Fruit fly (Drosophila melanogaster) whole organism, embryonic: ENCODE measurements around the gene Hat1.
A peak's percentile ranks its signal among the peaks of the same experiment; 100 is the strongest.

Experiments used
- Awh ChIP-seq: fragments of 200-800 bp; sonication (Bioruptor generic); IDR thresholded peaks from 2 replicates; pipeline ENCODE4, ENCODE4 v1.3.6; 2022; ENCODE audit warnings: missing biosample characterization, missing genetic modification characterization
- CG11695 ChIP-seq: fragments of 200-800 bp; sonication (Bioruptor generic); IDR thresholded peaks from 3 replicates; pipeline ENCODE4 v1.3.6; 2022; ENCODE audit warnings: missing biosample characterization, missing genetic modification characterization
- CG12236 ChIP-seq: fragments of 200-800 bp; sonication (Bioruptor generic); optimal IDR thresholded peaks from 2 replicates; lab custom pipeline; 2016; ENCODE audit warnings: missing biosample characterization, missing genetic modification characterization
- CG12299 ChIP-seq: fragments of 200-800 bp; sonication (Bioruptor generic); optimal IDR thresholded peaks from 2 replicates; lab custom pipeline; 2018; ENCODE audit warnings: missing biosample characterization, mild to moderate bottlenecking, missing genetic modification characterization
- CG13775 ChIP-seq: fragments of 200-800 bp; sonication (Bioruptor generic); optimal IDR thresholded peaks from 3 replicates; lab custom pipeline; 2017; ENCODE audit warnings: missing biosample characterization, mild to moderate bottlenecking, missing genetic modification characterization
- CG14014 ChIP-seq: fragments of 200-800 bp; sonication (Bioruptor generic); IDR thresholded peaks from 2 replicates; pipeline ENCODE4 v1.3.6; 2022; ENCODE audit warnings: missing biosample characterization, missing genetic modification characterization
- CG15601 ChIP-seq: fragments of 200-800 bp; sonication (Bioruptor generic); optimal IDR thresholded peaks from 3 replicates; lab custom pipeline; 2019; ENCODE audit warnings: missing biosample characterization, mild to moderate bottlenecking, missing genetic modification characterization, moderate library complexity
- CG2199 ChIP-seq: fragments of 200-800 bp; sonication (Bioruptor generic); IDR thresholded peaks from 3 replicates; pipeline ENCODE4 v1.3.6; 2022; ENCODE audit warnings: missing biosample characterization, missing genetic modification characterization
- CG3065 ChIP-seq: fragments of 200-800 bp; sonication (Bioruptor generic); optimal IDR thresholded peaks from 2 replicates; lab custom pipeline; 2016; ENCODE audit warnings: missing biosample characterization, missing genetic modification characterization
- CG32767 ChIP-seq: fragments of 200-800 bp; sonication (Bioruptor generic); IDR thresholded peaks from 2 replicates; pipeline ENCODE4 v1.3.6; 2022; ENCODE audit warnings: missing biosample characterization, missing genetic modification characterization
- CG34422 ChIP-seq: fragments of 200-800 bp; sonication (Bioruptor generic); IDR thresholded peaks from 3 replicates; pipeline ENCODE4 v1.3.6; 2022; ENCODE audit warnings: missing biosample characterization, missing genetic modification characterization
- CG4282 ChIP-seq: fragments of 200-800 bp; sonication (Bioruptor generic); optimal IDR thresholded peaks from 2 replicates; lab custom pipeline; 2016; ENCODE audit warnings: missing biosample characterization, missing genetic modification characterization
- CG4820 ChIP-seq: fragments of 200-800 bp; sonication (Bioruptor generic); optimal IDR thresholded peaks from 3 replicates; lab custom pipeline; 2016; ENCODE audit warnings: missing biosample characterization, missing genetic modification characterization
- CG6791 ChIP-seq: fragments of 200-800 bp; sonication (Bioruptor generic); IDR thresholded peaks from 3 replicates; pipeline ENCODE4 v1.3.6; 2022; ENCODE audit warnings: missing biosample characterization, missing genetic modification characterization; ENCODE audit not compliant: partially characterized antibody
- CG8089 ChIP-seq: fragments of 200-800 bp; sonication (Bioruptor generic); optimal IDR thresholded peaks from 3 replicates; lab custom pipeline; 2016; ENCODE audit warnings: missing biosample characterization, missing genetic modification characterization
- CG8765 ChIP-seq: fragments of 200-800 bp; sonication (Bioruptor generic); IDR thresholded peaks from 2 replicates; pipeline ENCODE4 v1.3.6; 2022; ENCODE audit warnings: missing biosample characterization, missing genetic modification characterization
- D ChIP-seq, 2 experiments: fragments of 200-800 bp in 1 of 2; fragments of >200 bp in 1 of 2; sonication (Bioruptor generic) in 1 of 2; optimal IDR thresholded peaks; 2 replicates in 1 of 2; 3 replicates in 1 of 2; lab custom pipeline; 2017; ENCODE audit warnings: mild to moderate bottlenecking in 1 of 2, missing biosample characterization in 1 of 2, missing genetic modification characterization in 1 of 2, missing genetic modification reagents in 1 of 2
- Dll ChIP-seq: fragments of 200-800 bp; sonication (Bioruptor generic); IDR thresholded peaks from 4 replicates; pipeline ENCODE4 v1.3.6; 2022; ENCODE audit warnings: missing biosample characterization, missing genetic modification characterization; ENCODE audit not compliant: partially characterized antibody
- Doc3 ChIP-seq: fragments of 200-800 bp; sonication (Bioruptor generic); IDR thresholded peaks from 3 replicates; pipeline ENCODE4 v1.3.6; 2022; ENCODE audit warnings: missing biosample characterization, missing genetic modification characterization; ENCODE audit not compliant: partially characterized antibody
- E2f1 ChIP-seq: fragments of 200-800 bp; sonication (Bioruptor generic); IDR thresholded peaks from 2 replicates; pipeline ENCODE4 v1.3.6; 2022; ENCODE audit warnings: missing biosample characterization, missing genetic modification characterization
- Elba2 ChIP-seq: fragments of 200-800 bp; sonication (Bioruptor generic); optimal IDR thresholded peaks from 3 replicates; lab custom pipeline; 2016; ENCODE audit warnings: missing biosample characterization, missing genetic modification characterization
- Hmr ChIP-seq: fragments of 200-800 bp; sonication (Bioruptor generic); optimal IDR thresholded peaks from 3 replicates; lab custom pipeline; 2017; ENCODE audit warnings: mild to moderate bottlenecking, missing biosample characterization, missing genetic modification reagents, missing genetic modification characterization
- Kr ChIP-seq: fragments of 200-800 bp; sonication (Bioruptor generic); optimal IDR thresholded peaks from 2 replicates; lab custom pipeline; 2017; ENCODE audit warnings: missing biosample characterization, mild to moderate bottlenecking, missing genetic modification characterization
- MESR4 ChIP-seq: fragments of 200-800 bp; sonication (Bioruptor generic); optimal IDR thresholded peaks from 2 replicates; lab custom pipeline; 2018; ENCODE audit warnings: missing biosample characterization, mild to moderate bottlenecking, missing genetic modification characterization, moderate library complexity
- MTF-1 ChIP-seq: fragments of 200-800 bp; sonication (Bioruptor generic); optimal IDR thresholded peaks from 2 replicates; lab custom pipeline; 2018; ENCODE audit warnings: missing biosample characterization, mild to moderate bottlenecking, missing genetic modification characterization, borderline replicate concordance
- Mad ChIP-seq: fragments of 200-800 bp; sonication (Bioruptor generic); optimal IDR thresholded peaks from 2 replicates; lab custom pipeline; 2016; ENCODE audit warnings: missing biosample characterization, missing genetic modification characterization
- Myb ChIP-seq: fragments of 200-800 bp; sonication (Bioruptor generic); optimal IDR thresholded peaks from 2 replicates; lab custom pipeline; 2016; ENCODE audit warnings: missing biosample characterization, missing genetic modification characterization
- Oli ChIP-seq: fragments of 200-800 bp; sonication (Bioruptor generic); optimal IDR thresholded peaks from 2 replicates; lab custom pipeline; 2018; ENCODE audit warnings: missing biosample characterization, mild to moderate bottlenecking, missing genetic modification characterization, moderate library complexity
- Pdp1 ChIP-seq, 2 experiments: fragments of 200-800 bp; sonication (Bioruptor generic); optimal IDR thresholded peaks; 3 replicates each; lab custom pipeline; 2016; ENCODE audit warnings: missing biosample characterization in 2 of 2, missing genetic modification characterization in 2 of 2, mild to moderate bottlenecking in 1 of 2, moderate library complexity in 1 of 2
- Rx ChIP-seq: fragments of 200-800 bp; sonication (Bioruptor generic); IDR thresholded peaks from 2 replicates; pipeline ENCODE4 v1.3.6; 2022; ENCODE audit warnings: missing biosample characterization, missing genetic modification characterization
- ato ChIP-seq: fragments of 200-800 bp; sonication (Bioruptor generic); IDR thresholded peaks from 2 replicates; pipeline ENCODE4 v1.3.6; 2022; ENCODE audit warnings: missing biosample characterization, missing genetic modification characterization; ENCODE audit not compliant: partially characterized antibody
- bigmax ChIP-seq: fragments of 200-800 bp; sonication (Bioruptor generic); optimal IDR thresholded peaks from 2 replicates; lab custom pipeline; 2018; ENCODE audit warnings: missing biosample characterization, mild to moderate bottlenecking, missing genetic modification characterization
- br ChIP-seq: fragments of >200 bp; optimal IDR thresholded peaks from 2 replicates; lab custom pipeline; 2017
- chm ChIP-seq: fragments of 200-800 bp; sonication (Bioruptor generic); IDR thresholded peaks from 2 replicates; pipeline ENCODE4 v1.3.6; 2022; ENCODE audit warnings: missing biosample characterization, missing genetic modification characterization
- crol ChIP-seq: fragments of 200-800 bp; sonication (Bioruptor generic); IDR thresholded peaks from 2 replicates; pipeline ENCODE4 v1.3.6; 2022; ENCODE audit warnings: missing biosample characterization, missing genetic modification characterization
- dm ChIP-seq: fragments of 200-800 bp; sonication (Bioruptor generic); optimal IDR thresholded peaks from 3 replicates; lab custom pipeline; 2016; ENCODE audit warnings: missing biosample characterization, missing genetic modification characterization
- eve ChIP-seq, 2 experiments: fragments of >200 bp; optimal IDR thresholded peaks; 2 replicates each; lab custom pipeline; 2017; ENCODE audit warnings: missing biosample characterization in 2 of 2, missing genetic modification characterization in 2 of 2
- fru ChIP-seq: fragments of >200 bp; optimal IDR thresholded peaks from 2 replicates; lab custom pipeline; 2017
- jing ChIP-seq: fragments of 200-800 bp; sonication (Bioruptor generic); optimal IDR thresholded peaks from 2 replicates; lab custom pipeline; 2018; ENCODE audit warnings: missing biosample characterization, mild to moderate bottlenecking, missing genetic modification characterization
- kah ChIP-seq: fragments of 200-800 bp; sonication (Bioruptor generic); optimal IDR thresholded peaks from 2 replicates; lab custom pipeline; 2018; ENCODE audit warnings: missing biosample characterization, mild to moderate bottlenecking, missing genetic modification characterization
- lilli ChIP-seq: fragments of 200-800 bp; sonication (Bioruptor generic); optimal IDR thresholded peaks from 3 replicates; lab custom pipeline; 2016; ENCODE audit warnings: missing biosample characterization, missing genetic modification characterization
- odd ChIP-seq: fragments of 200-800 bp; sonication (Bioruptor generic); optimal IDR thresholded peaks from 2 replicates; lab custom pipeline; 2017; ENCODE audit warnings: missing biosample characterization, mild to moderate bottlenecking, missing genetic modification characterization
- repo ChIP-seq: fragments of 200-800 bp; sonication (Bioruptor generic); optimal IDR thresholded peaks from 2 replicates; lab custom pipeline; 2016; ENCODE audit warnings: missing biosample characterization, missing genetic modification characterization
- sens-2 ChIP-seq: fragments of 200-800 bp; sonication (Bioruptor generic); IDR thresholded peaks from 2 replicates; pipeline ENCODE4 v1.3.6; 2022; ENCODE audit warnings: missing biosample characterization, missing genetic modification characterization
- slou ChIP-seq: fragments of 200-800 bp; sonication (Bioruptor generic); optimal IDR thresholded peaks from 3 replicates; lab custom pipeline; 2016; ENCODE audit warnings: missing biosample characterization, missing genetic modification characterization
- slp2 ChIP-seq: fragments of 200-800 bp; sonication (Bioruptor generic); optimal IDR thresholded peaks from 2 replicates; lab custom pipeline; 2016; ENCODE audit warnings: missing biosample characterization, missing genetic modification characterization
- tio ChIP-seq: fragments of 200-800 bp; sonication (Bioruptor generic); optimal IDR thresholded peaks from 2 replicates; lab custom pipeline; 2017; ENCODE audit warnings: missing biosample characterization, missing genetic modification characterization, inconsistent platforms
- usp ChIP-seq: fragments of >200 bp; optimal IDR thresholded peaks from 2 replicates; lab custom pipeline; 2017; ENCODE audit warnings: missing biosample characterization, missing genetic modification characterization
- vnd ChIP-seq: fragments of 200-800 bp; sonication (Bioruptor generic); IDR thresholded peaks from 3 replicates; pipeline ENCODE4 v1.3.6; 2022; ENCODE audit warnings: missing biosample characterization, missing genetic modification characterization; ENCODE audit not compliant: partially characterized antibody
- vvl ChIP-seq: fragments of 200-800 bp; sonication (Bioruptor generic); IDR thresholded peaks from 2 replicates; pipeline ENCODE4 v1.3.6; 2022; ENCODE audit warnings: missing biosample characterization, missing genetic modification characterization
- zen2 ChIP-seq: fragments of 200-800 bp; sonication (Bioruptor generic); IDR thresholded peaks from 3 replicates; pipeline ENCODE4 v1.3.6; 2022; ENCODE audit warnings: missing biosample characterization, missing genetic modification characterization; ENCODE audit not compliant: partially characterized antibody

The Hat1 gene

DNA sequence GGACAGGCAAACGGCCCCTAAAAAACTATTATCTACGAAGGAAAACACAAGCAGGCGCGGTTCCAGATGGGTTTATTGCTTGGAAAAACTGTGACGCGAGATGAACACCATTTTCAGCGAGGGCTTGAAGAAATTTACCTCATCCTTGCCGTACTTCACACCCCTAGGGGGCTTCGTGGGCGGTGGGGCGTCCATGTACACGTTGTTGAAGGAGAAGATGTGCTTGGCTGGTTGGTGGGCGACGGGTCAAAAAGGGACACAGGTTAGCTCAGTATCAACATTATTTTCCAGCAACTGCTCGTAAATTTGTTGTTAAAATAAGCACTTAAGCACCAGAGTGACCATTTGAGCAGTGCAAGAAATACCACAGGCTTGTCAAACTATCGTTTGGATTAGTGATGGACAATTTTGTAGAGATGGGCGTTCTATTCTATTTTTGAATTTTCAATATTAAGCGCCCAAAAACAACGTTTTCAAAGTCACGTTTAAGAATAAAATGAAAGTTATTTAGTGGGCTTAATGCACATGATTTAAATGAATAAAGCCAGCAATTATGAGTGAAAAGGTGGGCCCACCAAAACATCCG is 30.5 kb downstream of the Hat1 start, which contains the start of gene Sec8 (continued):
- no peak for TF ChIP-seq CG11695
- TF ChIP-seq chm (GFP tag; lab: Robert Waterston, UW): 0 out of 2 replicates have a peak, but pooled peaks have one; percentile 31
- TF ChIP-seq tio (GFP tag; lab: Kevin White, UChicago): no peak
- TF ChIP-seq CG2199 (GFP tag; lab: Robert Waterston, UW): no peak
- TF ChIP-seq vvl (GFP tag; lab: Robert Waterston, UW): peak; percentile 51
- TF ChIP-seq Mad (GFP tag; lab: Kevin White, UChicago): no peak
- no peak for TF ChIP-seq usp (GFP tag; lab: Kevin White, UChicago)
- TF ChIP-seq CG4820: peak; percentile 28
- peak; percentile 41 for TF ChIP-seq repo
- TF ChIP-seq CG12299 (tag; lab: Kevin White, UChicago): no peak
- TF ChIP-seq D (optimal IDR thresholded peaks at IDR 0.05; lab: Kevin White, UChicago): no peak
- TF ChIP-seq D (GFP tag; optimal IDR thresholded peaks at IDR 0.05; lab: Kevin White, UChicago): no peak
- TF ChIP-seq sens-2 (GFP tag; lab: Robert Waterston, UW): no peak
- 0 out of 2 replicates have a peak, but pooled peaks have one; percentile 24 for TF ChIP-seq Awh
- TF ChIP-seq CG8765 (GFP tag; lab: Robert Waterston, UW): no peak
- TF ChIP-seq slou (GFP tag; lab: Kevin White, UChicago): no peak
- TF ChIP-seq ato (GFP tag; lab: Robert Waterston, UW): peak; percentile 71
- TF ChIP-seq Doc3 (GFP tag; lab: Robert Waterston, UW): peak; percentile 70
- TF ChIP-seq CG13775 (GFP tag; lab: Kevin White, UChicago): peak; percentile 18
- no peak for TF ChIP-seq CG8089 (GFP tag; lab: Kevin White, UChicago)
- TF ChIP-seq CG4282 (GFP tag; lab: Kevin White, UChicago): peak; percentile 37
- no peak for TF ChIP-seq Pdp1 (GFP tag; optimal IDR thresholded peaks at IDR 0.05; lab: Kevin White, UChicago)
- peak; percentile 83 for TF ChIP-seq Dll (GFP tag; lab: Robert Waterston, UW)
- TF ChIP-seq E2f1 (GFP tag; lab: Robert Waterston, UW): no peak
- TF ChIP-seq slp2: no peak
- no peak for TF ChIP-seq kah (GFP tag; lab: Kevin White, UChicago)
- TF ChIP-seq bigmax (GFP tag; lab: Kevin White, UChicago): no peak
- TF ChIP-seq fru (lab: Kevin White, UChicago): no peak
- no peak for TF ChIP-seq CG15601 (tag; lab: Kevin White, UChicago)
- peak; percentile 81 for TF ChIP-seq Myb
- no peak for TF ChIP-seq jing (GFP tag; lab: Kevin White, UChicago)
- no peak for TF ChIP-seq br (lab: Kevin White, UChicago)
- peak; percentile 92 for TF ChIP-seq MESR4
- TF ChIP-seq Rx: no peak
- TF ChIP-seq Oli: no peak
- TF ChIP-seq vnd (GFP tag; lab: Robert Waterston, UW): peak; percentile 73
- TF ChIP-seq lilli (GFP tag; lab: Kevin White, UChicago): peak; percentile 67
- TF ChIP-seq CG34422 (GFP tag; lab: Robert Waterston, UW): peak; percentile 64; the same call in 2 of the 3 replicates
- TF ChIP-seq crol (GFP tag; lab: Robert Waterston, UW): no peak
- TF ChIP-seq Hmr (GFP tag; lab: Kevin White, UChicago): no peak
- TF ChIP-seq Elba2: no peak
- TF ChIP-seq odd: no peak
- TF ChIP-seq Kr (GFP tag; lab: Kevin White, UChicago): no peak
- no peak for TF ChIP-seq CG12236 (GFP tag; lab: Kevin White, UChicago)
- TF ChIP-seq CG3065 (GFP tag; lab: Kevin White, UChicago): no peak
- no peak for TF ChIP-seq eve (GFP tag; optimal IDR thresholded peaks at IDR 0.05; lab: Kevin White, UChicago)
- peak; percentile 91 for TF ChIP-seq CG6791 (GFP tag; lab: Robert Waterston, UW)
- TF ChIP-seq MTF-1 (GFP tag; lab: Kevin White, UChicago): no peak
- no peak for TF ChIP-seq CG14014
- peak; percentile 4 for TF ChIP-seq dm (GFP tag; lab: Kevin White, UChicago)
- TF ChIP-seq CG32767 (GFP tag; lab: Robert Waterston, UW): no peak
- peak; percentile 52; the same call in 1 of the 3 replicates for TF ChIP-seq zen2
